Fruit fly (Drosophila melanogaster) whole organism, embryonic: Measurements from ENCODE around the gene CG12321.

Experiments
- ATbp ChIP-seq: fragments of 200-800 bp; sonication (Bioruptor generic); optimal IDR thresholded peaks from 2 replicates; lab custom pipeline; 2017; ENCODE audit warnings: missing biosample characterization, mild to moderate bottlenecking, missing genetic modification characterization, missing genetic modification reagents
- Blimp-1 ChIP-seq: fragments of 200-800 bp; sonication (Bioruptor generic); optimal IDR thresholded peaks from 3 replicates; lab custom pipeline; 2018; ENCODE audit warnings: missing biosample characterization, missing genetic modification characterization, mild to moderate bottlenecking, moderate library complexity, missing genetic modification reagents
- CG10654 ChIP-seq: fragments of 200-800 bp; sonication (Bioruptor generic); optimal IDR thresholded peaks from 2 replicates; lab custom pipeline; 2016; ENCODE audit warnings: missing biosample characterization, missing genetic modification characterization
- CG10959 ChIP-seq: fragments of 200-800 bp; sonication (Bioruptor generic); IDR thresholded peaks from 2 replicates; pipeline ENCODE4 v1.3.6; 2022; ENCODE audit warnings: missing biosample characterization, missing genetic modification characterization
- CG1233 ChIP-seq: fragments of 200-800 bp; sonication (Bioruptor generic); optimal IDR thresholded peaks from 4 replicates; lab custom pipeline; 2018; ENCODE audit warnings: missing biosample characterization, mild to moderate bottlenecking, missing genetic modification characterization
- CG12659 ChIP-seq: fragments of 200-800 bp; sonication (Bioruptor generic); optimal IDR thresholded peaks from 3 replicates; lab custom pipeline; 2017; ENCODE audit warnings: mild to moderate bottlenecking, missing biosample characterization, missing genetic modification reagents, missing genetic modification characterization
- CG13894 ChIP-seq: fragments of 200-800 bp; sonication (Bioruptor generic); optimal IDR thresholded peaks from 3 replicates; lab custom pipeline; 2018; ENCODE audit warnings: missing biosample characterization, mild to moderate bottlenecking, missing genetic modification characterization, moderate library complexity
- CG14667 ChIP-seq: fragments of 200-800 bp; sonication (Bioruptor generic); IDR thresholded peaks from 2 replicates; pipeline ENCODE4 v1.3.6; 2022; ENCODE audit warnings: missing biosample characterization, missing genetic modification characterization
- CG14965 ChIP-seq: fragments of 200-800 bp; sonication (Bioruptor generic); optimal IDR thresholded peaks from 2 replicates; lab custom pipeline; 2016; ENCODE audit warnings: missing biosample characterization, missing genetic modification characterization, borderline replicate concordance
- CG17802 ChIP-seq: fragments of 200-800 bp; sonication (Bioruptor generic); optimal IDR thresholded peaks from 2 replicates; lab custom pipeline; 2018; ENCODE audit warnings: missing biosample characterization, mild to moderate bottlenecking, missing genetic modification characterization, moderate library complexity
- CG31441 ChIP-seq: fragments of 200-800 bp; sonication (Bioruptor generic); IDR thresholded peaks from 2 replicates; pipeline ENCODE4 v1.3.6; 2022; ENCODE audit warnings: missing biosample characterization, missing genetic modification characterization
- CG3281 ChIP-seq: fragments of 200-800 bp; sonication (Bioruptor generic); optimal IDR thresholded peaks from 3 replicates; lab custom pipeline; 2017; ENCODE audit warnings: missing biosample characterization, mild to moderate bottlenecking, missing genetic modification characterization
- CG3995 ChIP-seq: fragments of 200-800 bp; sonication (Bioruptor generic); optimal IDR thresholded peaks from 3 replicates; lab custom pipeline; 2016; ENCODE audit warnings: missing biosample characterization, missing genetic modification characterization
- CG5180 ChIP-seq: fragments of 200-800 bp; sonication (Bioruptor generic); optimal IDR thresholded peaks from 3 replicates; lab custom pipeline; 2017; ENCODE audit warnings: missing biosample characterization, missing genetic modification characterization, mild to moderate bottlenecking, moderate library complexity, missing genetic modification reagents
- CG7271 ChIP-seq: fragments of 200-800 bp; sonication (Bioruptor generic); optimal IDR thresholded peaks from 2 replicates; lab custom pipeline; 2018; ENCODE audit warnings: missing biosample characterization, mild to moderate bottlenecking, missing genetic modification characterization, moderate library complexity
- CG7372 ChIP-seq: fragments of 200-800 bp; sonication (Bioruptor generic); IDR thresholded peaks from 2 replicates; pipeline ENCODE4 v1.3.6; 2022; ENCODE audit warnings: missing biosample characterization, missing genetic modification characterization
- CG7839 ChIP-seq: fragments of 200-800 bp; sonication (Bioruptor generic); optimal IDR thresholded peaks from 3 replicates; lab custom pipeline; 2018; ENCODE audit warnings: missing biosample characterization, mild to moderate bottlenecking, missing genetic modification characterization, moderate library complexity
- CG9876 ChIP-seq: fragments of 200-800 bp; sonication (Bioruptor generic); optimal IDR thresholded peaks from 2 replicates; lab custom pipeline; 2016; ENCODE audit warnings: missing biosample characterization, missing genetic modification characterization
- CG9932 ChIP-seq: fragments of 200-800 bp; sonication (Bioruptor generic); IDR thresholded peaks from 2 replicates; pipeline ENCODE4 v1.3.6; 2022; ENCODE audit warnings: missing biosample characterization, missing genetic modification characterization
- D ChIP-seq, 2 experiments: fragments of 200-800 bp in 1 of 2; fragments of >200 bp in 1 of 2; sonication (Bioruptor generic) in 1 of 2; optimal IDR thresholded peaks; 2 replicates in 1 of 2; 3 replicates in 1 of 2; lab custom pipeline; 2017; ENCODE audit warnings: mild to moderate bottlenecking in 1 of 2, missing biosample characterization in 1 of 2, missing genetic modification characterization in 1 of 2, missing genetic modification reagents in 1 of 2
- Deaf1 ChIP-seq: fragments of 200-800 bp; optimal IDR thresholded peaks from 3 replicates; lab custom pipeline; 2019; ENCODE audit warnings: missing biosample characterization, mild to moderate bottlenecking, missing genetic modification characterization, moderate library complexity
- H2.0 ChIP-seq: fragments of 200-800 bp; sonication (Bioruptor generic); IDR thresholded peaks from 2 replicates; pipeline ENCODE4 v1.3.6; 2022; ENCODE audit warnings: missing biosample characterization, missing genetic modification characterization
- Hand ChIP-seq: fragments of 200-800 bp; sonication (Bioruptor generic); optimal IDR thresholded peaks from 2 replicates; lab custom pipeline; 2017; ENCODE audit warnings: mild to moderate bottlenecking, missing biosample characterization, missing genetic modification reagents, missing genetic modification characterization
- Lpt ChIP-seq: fragments of >200 bp; optimal IDR thresholded peaks from 2 replicates; lab custom pipeline; 2018; ENCODE audit warnings: missing biosample characterization, missing genetic modification characterization
- Myb ChIP-seq: fragments of 200-800 bp; sonication (Bioruptor generic); optimal IDR thresholded peaks from 2 replicates; lab custom pipeline; 2016; ENCODE audit warnings: missing biosample characterization, missing genetic modification characterization
- NC2β ChIP-seq: fragments of 200-800 bp; sonication (Bioruptor generic); optimal IDR thresholded peaks from 2 replicates; lab custom pipeline; 2016; ENCODE audit warnings: missing biosample characterization, missing genetic modification characterization
- NfI ChIP-seq: fragments of 200-800 bp; sonication (Bioruptor generic); optimal IDR thresholded peaks from 3 replicates; lab custom pipeline; 2018; ENCODE audit warnings: missing biosample characterization, mild to moderate bottlenecking, missing genetic modification characterization, moderate library complexity
- Ptx1 ChIP-seq: fragments of 200-800 bp; sonication (Bioruptor generic); IDR thresholded peaks from 2 replicates; pipeline ENCODE4 v1.3.6; 2022; ENCODE audit warnings: missing biosample characterization, missing genetic modification characterization
- Sox102F ChIP-seq: fragments of 200-800 bp; sonication (Bioruptor generic); optimal IDR thresholded peaks from 2 replicates; lab custom pipeline; 2018; ENCODE audit warnings: missing biosample characterization, mild to moderate bottlenecking, missing genetic modification characterization, moderate library complexity
- Sry-δ ChIP-seq: fragments of 200-800 bp; sonication (Bioruptor generic); optimal IDR thresholded peaks from 2 replicates; lab custom pipeline; 2016; ENCODE audit warnings: missing biosample characterization, missing genetic modification characterization
- Ssrp ChIP-seq: fragments of 200-800 bp; sonication (Bioruptor generic); optimal IDR thresholded peaks from 2 replicates; lab custom pipeline; 2018; ENCODE audit warnings: missing biosample characterization, mild to moderate bottlenecking, missing genetic modification characterization, moderate library complexity
- Taf1 ChIP-seq: fragments of 200-800 bp; sonication (Bioruptor generic); IDR thresholded peaks from 2 replicates; pipeline ENCODE4 v1.3.6; 2022; ENCODE audit warnings: missing biosample characterization, missing genetic modification characterization
- YL-1 ChIP-seq: fragments of 200-800 bp; sonication (Bioruptor generic); optimal IDR thresholded peaks from 3 replicates; lab custom pipeline; 2017; ENCODE audit warnings: missing biosample characterization, mild to moderate bottlenecking, missing genetic modification characterization
- ase ChIP-seq: fragments of 200-800 bp; sonication (Bioruptor generic); IDR thresholded peaks from 3 replicates; pipeline ENCODE4 v1.3.6; 2022; ENCODE audit warnings: missing biosample characterization, missing genetic modification characterization
- bcd ChIP-seq: fragments of 200-800 bp; sonication (Bioruptor generic); optimal IDR thresholded peaks from 2 replicates; lab custom pipeline; 2017; ENCODE audit warnings: missing biosample characterization, mild to moderate bottlenecking, missing genetic modification characterization
- bowl ChIP-seq: fragments of 200-800 bp; sonication (Bioruptor generic); IDR thresholded peaks from 2 replicates; pipeline ENCODE4 v1.3.6; 2022; ENCODE audit warnings: missing biosample characterization, missing genetic modification characterization
- br ChIP-seq: fragments of >200 bp; optimal IDR thresholded peaks from 2 replicates; lab custom pipeline; 2017
- chm ChIP-seq: fragments of 200-800 bp; sonication (Bioruptor generic); IDR thresholded peaks from 2 replicates; pipeline ENCODE4 v1.3.6; 2022; ENCODE audit warnings: missing biosample characterization, missing genetic modification characterization
- crc ChIP-seq: fragments of 200-800 bp; sonication (Bioruptor generic); optimal IDR thresholded peaks from 2 replicates; lab custom pipeline; 2016; ENCODE audit warnings: missing biosample characterization, missing genetic modification characterization
- dysf ChIP-seq: fragments of 200-800 bp; sonication (Bioruptor generic); IDR thresholded peaks from 3 replicates; pipeline ENCODE4 v1.3.6; 2022; ENCODE audit warnings: missing biosample characterization, missing genetic modification characterization
- en ChIP-seq: fragments of 200-800 bp; sonication (Bioruptor generic); optimal IDR thresholded peaks from 2 replicates; lab custom pipeline; 2016; ENCODE audit warnings: missing biosample characterization, missing genetic modification characterization
- esg ChIP-seq: fragments of 200-800 bp; sonication (Bioruptor generic); conservative IDR thresholded peaks from 2 replicates; pipeline ENCODE4 v1.3.6; 2022; ENCODE audit warnings: missing biosample characterization, missing genetic modification characterization
- grau ChIP-seq: fragments of 200-800 bp; optimal IDR thresholded peaks from 3 replicates; lab custom pipeline; 2019; ENCODE audit warnings: missing biosample characterization, mild to moderate bottlenecking, missing genetic modification characterization, moderate library complexity
- gro ChIP-seq: fragments of 200-800 bp; sonication (Bioruptor generic); optimal IDR thresholded peaks from 2 replicates; lab custom pipeline; 2016; ENCODE audit warnings: missing biosample characterization, missing genetic modification characterization
- hkb ChIP-seq, 2 experiments: fragments of 200-800 bp in 1 of 2; fragments of >200 bp in 1 of 2; sonication (Bioruptor generic) in 1 of 2; IDR thresholded peaks in 1 of 2; optimal IDR thresholded peaks in 1 of 2; 2 replicates each; pipeline versions ENCODE4 v1.3.6 to Lab custom; 2017 to 2022; ENCODE audit warnings: missing biosample characterization in 1 of 2, missing genetic modification characterization in 1 of 2
- insv ChIP-seq, 2 experiments: fragments of 200-800 bp; sonication (Bioruptor generic); optimal IDR thresholded peaks; 3 replicates each; lab custom pipeline; 2016 to 2018; ENCODE audit warnings: missing biosample characterization in 2 of 2, missing genetic modification characterization in 2 of 2
- klu ChIP-seq: fragments of 200-800 bp; sonication (Bioruptor generic); IDR thresholded peaks from 2 replicates; pipeline ENCODE4 v1.3.6; 2022; ENCODE audit warnings: missing biosample characterization, missing genetic modification characterization
- nmo ChIP-seq: fragments of 200-800 bp; sonication (Bioruptor generic); optimal IDR thresholded peaks from 2 replicates; lab custom pipeline; 2018; ENCODE audit warnings: missing biosample characterization, mild to moderate bottlenecking, missing genetic modification characterization, moderate library complexity
- stc ChIP-seq: fragments of 200-800 bp; sonication (Bioruptor generic); IDR thresholded peaks from 2 replicates; pipeline ENCODE4 v1.3.6; 2022; ENCODE audit warnings: missing biosample characterization, missing genetic modification characterization
- toy ChIP-seq: fragments of 200-800 bp; sonication (Bioruptor generic); IDR thresholded peaks from 2 replicates; pipeline ENCODE4 v1.3.6; 2022; ENCODE audit warnings: missing biosample characterization, missing genetic modification characterization
- zfh2 ChIP-seq: fragments of 200-800 bp; sonication (Bioruptor generic); optimal IDR thresholded peaks from 2 replicates; lab custom pipeline; 2016; ENCODE audit warnings: missing biosample characterization, missing genetic modification characterization

Gene CG12321

dm6 chr3R:18188702-18189125 is at the start of gene CG12321, which contains the start of gene MED17 (continued):
- TF ChIP-seq dysf (GFP tag; lab: Robert Waterston, UW) (peak; percentile 87), CG14965 (GFP tag; lab: Kevin White, UChicago) (no peak), CG7372 (GFP tag; lab: Robert Waterston, UW) (peak; percentile 87), Ssrp (tag; lab: Kevin White, UChicago) (peak; percentile 90), CG9932 (GFP tag; lab: Robert Waterston, UW) (peak; percentile 97), CG13894 (no peak), zfh2 (GFP tag; lab: Kevin White, UChicago) (peak; percentile 79), CG5180 (GFP tag; lab: Kevin White, UChicago) (no peak), gro (no peak), br (lab: Kevin White, UChicago) (no peak), bowl (no peak), crc (GFP tag; lab: Kevin White, UChicago) (peak; percentile 25), Sry-δ (peak; percentile 34), CG1233 (GFP tag; lab: Kevin White, UChicago) (peak; percentile 79), Myb (peak; percentile 38), CG14667 (GFP tag; lab: Robert Waterston, UW) (peak; percentile 79), H2.0 (GFP tag; lab: Robert Waterston, UW) (peak; percentile 81), bcd (peak; percentile 90), CG7839 (peak; percentile 86), Sox102F (GFP tag; lab: Kevin White, UChicago) (peak; percentile 91), stc (GFP tag; lab: Robert Waterston, UW) (peak; percentile 65), CG10959 (GFP tag; lab: Robert Waterston, UW) (peak; percentile 73), Ptx1 (GFP tag; lab: Robert Waterston, UW) (peak; percentile 93), NfI (GFP tag; lab: Kevin White, UChicago) (peak; percentile 89), hkb (optimal IDR thresholded peaks at IDR 0.05; lab: Kevin White, UChicago) (no peak), hkb (GFP tag; IDR thresholded peaks at IDR 0.05; lab: Robert Waterston, UW) (peak; percentile 75), D (optimal IDR thresholded peaks at IDR 0.05; lab: Kevin White, UChicago) (no peak), D (GFP tag; optimal IDR thresholded peaks at IDR 0.05; lab: Kevin White, UChicago) (peak; percentile 85), CG31441 (GFP tag; lab: Robert Waterston, UW) (peak; percentile 87), CG9876 (GFP tag; lab: Kevin White, UChicago) (no peak), nmo (GFP tag; lab: Kevin White, UChicago) (peak; percentile 94), CG3995 (GFP tag; lab: Kevin White, UChicago) (peak; percentile 27), en (no peak), klu (GFP tag; lab: Robert Waterston, UW) (peak; percentile 91), NC2β (GFP tag; lab: Kevin White, UChicago) (no peak), grau (tag; lab: Kevin White, UChicago) (peak; percentile 88), CG12659 (GFP tag; lab: Kevin White, UChicago) (peak; percentile 96), CG7271 (peak; percentile 64), CG17802 (peak; percentile 52), ase (GFP tag; lab: Robert Waterston, UW) (peak; percentile 85), chm (GFP tag; lab: Robert Waterston, UW) (peak; percentile 79), Hand (GFP tag; lab: Kevin White, UChicago) (peak; percentile 67), Deaf1 (no peak), Blimp-1 (GFP tag; lab: Kevin White, UChicago) (peak; percentile 84), esg (GFP tag; lab: Robert Waterston, UW) (peak; percentile 87), insv (GFP tag; optimal IDR thresholded peaks at IDR 0.05; lab: Kevin White, UChicago) (peak in 1 of 2 experiments; percentile 57), toy (peak; percentile 43; the same call in 1 of the 2 replicates), Lpt (GFP tag; lab: Kevin White, UChicago) (no peak), YL-1 (GFP tag; lab: Kevin White, UChicago) (peak; percentile 84), ATbp (GFP tag; lab: Kevin White, UChicago) (no peak), CG10654 (GFP tag; lab: Kevin White, UChicago) (peak; percentile 87), CG3281 (GFP tag; lab: Kevin White, UChicago) (peak; percentile 90), Taf1 (GFP tag; lab: Robert Waterston, UW) (peak; percentile 59)
